Worm (Caenorhabditis elegans): ENCODE data around the gene srt-33.
"Not testable (repeated sequence)": the region's sequence is repeated elsewhere in the genome, so short reads cannot be mapped to it uniquely, and the experiment has no call there.

srt-33 gene

ce11 chrV:14240694-14241201 is 38.9 kb downstream of the srt-33 start, which contains the start of gene K02E11.10:
Gene K02E11.10, minus strand, starts transcription at chrV:14241151.
- TF ChIP-seq nhr-10 (tag; optimal IDR thresholded peaks at IDR 0.05) (no peak), madf-9 (GFP tag; conservative IDR thresholded peaks at IDR 0.05) (no peak), nhr-11 (tag; optimal IDR thresholded peaks at IDR 0.05) (no peak), spr-1 (tag; optimal IDR thresholded peaks at IDR 0.05) (peak; percentile 9), ceh-44 (GFP tag; IDR thresholded peaks at IDR 0.05) (no peak), vab-7 (GFP tag; IDR thresholded peaks at IDR 0.05) (no peak), lin-15B (tag; optimal IDR thresholded peaks at IDR 0.05) (no peak), dmd-9 (GFP tag; IDR thresholded peaks at IDR 0.05) (no peak), aha-1 (tag) (peak; percentile 56), dpl-1 (GFP tag; optimal IDR thresholded peaks at IDR 0.05) (no peak), mdt-29 (GFP tag; IDR thresholded peaks at IDR 0.05) (no peak), set-16 (GFP tag; IDR thresholded peaks at IDR 0.05) (peak; percentile 97), snpc-1.2 (GFP tag; IDR thresholded peaks at IDR 0.05) (no peak), ztf-11 (tag; optimal IDR thresholded peaks at IDR 0.05) (no peak), mep-1 (tag; optimal IDR thresholded peaks at IDR 0.05) (no peak), ceh-82 (tag; optimal IDR thresholded peaks at IDR 0.05) (no peak), T20F7.1 (GFP tag; optimal IDR thresholded peaks at IDR 0.05) (no peak), ztf-7 (tag; optimal IDR thresholded peaks at IDR 0.05) (no peak), lin-39 (tag; optimal IDR thresholded peaks at IDR 0.05) (no peak), zip-2 (tag; optimal IDR thresholded peaks at IDR 0.05) (no peak), sdz-12 (GFP tag; optimal IDR thresholded peaks at IDR 0.05) (no peak), fos-1 (tag; optimal IDR thresholded peaks at IDR 0.05) (no peak), D1046.2 (GFP tag; IDR thresholded peaks at IDR 0.05) (no peak), hmg-1.1 (GFP tag; IDR thresholded peaks at IDR 0.05) (no peak), Y48G9A.11 (GFP tag; IDR thresholded peaks at IDR 0.05) (no peak), ceh-28 (tag; optimal IDR thresholded peaks at IDR 0.05) (no peak), daf-8 (GFP tag; IDR thresholded peaks at IDR 0.05) (no peak), madf-5 (GFP tag; IDR thresholded peaks at IDR 0.05) (0 out of 4 replicates have a peak, but pooled peaks of 1 of the 2 experiments have one; percentile 40), F44E2.7 (GFP tag; IDR thresholded peaks at IDR 0.05) (no peak)

ce11 chrV:14237447-14237846 is 42.2 kb downstream of the srt-33 start:
- TF ChIP-seq ceh-20 (GFP tag; IDR thresholded peaks at IDR 0.05) (0 out of 2 replicates have a peak, but pooled peaks have one; percentile 28), T26A8.4 (GFP tag; IDR thresholded peaks at IDR 0.05) (peak; percentile 52; the same call in 1 of the 2 replicates), mxl-2 (GFP tag; conservative IDR thresholded peaks at IDR 0.05) (0 out of 2 replicates have a peak, but pooled peaks have one; percentile 40), snpc-1.2 (GFP tag; IDR thresholded peaks at IDR 0.05) (peak; percentile 84), lin-38 (GFP tag; IDR thresholded peaks at IDR 0.05) (peak; percentile 82), egl-43 (GFP tag; IDR thresholded peaks at IDR 0.05) (peak; percentile 93), hmg-1.1 (GFP tag; IDR thresholded peaks at IDR 0.05) (peak; percentile 24; the same call in 1 of the 2 replicates), ceh-44 (GFP tag; IDR thresholded peaks at IDR 0.05) (peak; percentile 64; the same call in 1 of the 2 replicates), F26F4.8 (GFP tag; conservative IDR thresholded peaks at IDR 0.05) (peak; percentile 92), Y105C5A.15 (GFP tag; IDR thresholded peaks at IDR 0.05) (0 out of 2 replicates have a peak, but pooled peaks have one; percentile 47), vab-7 (GFP tag; IDR thresholded peaks at IDR 0.05) (peak; percentile 64), set-16 (GFP tag; IDR thresholded peaks at IDR 0.05) (peak; percentile 56), arid-1 (GFP tag; conservative IDR thresholded peaks at IDR 0.05) (peak; percentile 72), php-3 (GFP tag; IDR thresholded peaks at IDR 0.05) (peak; percentile 53; the same call in 1 of the 2 replicates), nhr-42 (GFP tag; IDR thresholded peaks at IDR 0.05) (0 out of 2 replicates have a peak, but pooled peaks have one; percentile 65), pha-4 (GFP tag; IDR thresholded peaks at IDR 0.05) (peak; percentile 75), madf-5 (GFP tag; IDR thresholded peaks at IDR 0.05) (peak; percentile 33 to 77; a peak in 2 of 4 replicates), dmd-6 (GFP tag; IDR thresholded peaks at IDR 0.05) (0 out of 2 replicates have a peak, but pooled peaks have one; percentile 35), mdt-29 (GFP tag; IDR thresholded peaks at IDR 0.05) (peak; percentile 56; the same call in 1 of the 2 replicates), F44E2.7 (GFP tag; IDR thresholded peaks at IDR 0.05) (peak; percentile 59; the same call in 1 of the 2 replicates), lim-7 (GFP tag; IDR thresholded peaks at IDR 0.05) (peak; percentile 89), nhr-41 (GFP tag; IDR thresholded peaks at IDR 0.05) (peak; percentile 26; the same call in 1 of the 2 replicates), dmd-8 (GFP tag; IDR thresholded peaks at IDR 0.05) (peak; percentile 78), daf-8 (GFP tag; IDR thresholded peaks at IDR 0.05) (0 out of 2 replicates have a peak, but pooled peaks have one; percentile 33), Y48G9A.11 (GFP tag; IDR thresholded peaks at IDR 0.05) (peak; percentile 81), D1046.2 (GFP tag; IDR thresholded peaks at IDR 0.05) (peak; percentile 86; the same call in 1 of the 2 replicates), ctbp-1 (GFP tag; IDR thresholded peaks at IDR 0.05) (peak; percentile 78), madf-9 (GFP tag; conservative IDR thresholded peaks at IDR 0.05) (peak; percentile 59; the same call in 1 of the 2 replicates), tra-1 (GFP tag; IDR thresholded peaks at IDR 0.05) (peak; percentile 49; the same call in 1 of the 2 replicates), saeg-2 (GFP tag; IDR thresholded peaks at IDR 0.05) (0 out of 2 replicates have a peak, but pooled peaks have one; percentile 46)
- TF ChIP-seq pha-4 (tag; optimal IDR thresholded peaks at IDR 0.05), result not testable (repeated sequence)
